Worm (Caenorhabditis elegans): Measurements from ENCODE around the gene swsn-3.
A peak's percentile ranks its signal among the peaks of the same experiment; 100 is the strongest.

swsn-3 gene

DNA sequence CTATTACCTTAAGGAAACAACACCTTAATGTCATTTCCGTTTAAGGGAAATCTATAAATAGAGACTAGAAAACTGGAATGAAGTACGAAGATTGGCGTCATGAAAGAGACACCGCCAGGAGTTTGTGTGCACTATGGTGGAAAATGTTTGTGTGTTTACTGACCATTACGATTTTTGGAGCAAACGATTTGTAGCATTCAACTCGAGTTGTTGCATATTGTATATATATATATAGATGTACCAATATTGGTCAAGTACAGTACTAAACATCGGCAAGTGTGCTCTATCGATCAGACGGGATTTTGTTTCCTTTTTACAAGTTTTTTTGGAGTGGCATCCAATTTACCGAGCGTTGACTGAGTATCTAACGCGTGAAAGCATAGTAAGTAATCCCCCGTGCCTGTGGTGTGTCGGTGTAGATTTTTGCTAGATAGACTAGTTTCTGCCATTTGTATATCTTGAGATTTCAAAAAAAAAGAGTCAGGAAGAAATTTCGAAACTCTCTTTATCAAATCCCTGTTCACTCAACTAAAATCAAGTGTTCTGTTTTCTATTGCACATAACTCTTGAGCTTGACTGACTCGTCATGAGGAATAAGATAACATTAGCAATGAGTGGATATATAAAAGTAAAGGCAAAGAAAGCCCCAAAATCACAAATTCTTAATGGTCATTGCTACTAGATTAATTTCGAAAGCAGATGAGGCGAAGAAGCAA is 33.5 kb upstream of the swsn-3 start, which contains the start of the genes twk-45 and Y71H2AM.25:
TSS of gene twk-45 (minus strand) at position 101 of the 716 bp plus-strand sequence.
TSS of gene Y71H2AM.25 (plus strand) at position 666 of the 716 bp plus-strand sequence.
- TF ChIP-seq aly-2 (tag; optimal IDR thresholded peaks at IDR 0.05) (no peak), pqm-1 (tag; optimal IDR thresholded peaks at IDR 0.05) (no peak), aha-1 (tag) (peak; percentile 13)

DNA sequence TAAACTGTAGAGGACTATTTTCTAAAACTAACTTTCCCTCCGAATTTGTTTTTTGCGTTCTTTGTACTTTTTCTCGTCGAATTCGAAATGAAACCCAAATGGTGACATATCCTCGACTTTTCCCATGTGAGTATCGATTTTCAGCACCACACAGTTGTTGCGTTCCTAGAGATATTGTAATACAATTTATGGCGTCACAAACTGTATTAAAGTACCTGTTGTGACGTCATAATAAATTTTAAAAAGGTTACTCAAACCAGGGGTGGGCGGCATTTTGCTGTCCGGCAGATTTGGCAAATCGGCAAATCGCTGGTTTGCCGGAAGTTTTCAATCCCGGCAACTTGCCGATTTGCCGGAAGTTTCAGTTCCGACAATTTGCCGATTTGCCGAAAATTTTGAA is 32.3 kb upstream of the swsn-3 start:
- TF ChIP-seq lin-39 (tag; optimal IDR thresholded peaks at IDR 0.05) (no peak), nhr-10 (tag; optimal IDR thresholded peaks at IDR 0.05) (no peak), madf-9 (GFP tag; conservative IDR thresholded peaks at IDR 0.05) (no peak), D1046.2 (GFP tag; IDR thresholded peaks at IDR 0.05) (no peak), dmd-6 (GFP tag; IDR thresholded peaks at IDR 0.05) (no peak)

DNA sequence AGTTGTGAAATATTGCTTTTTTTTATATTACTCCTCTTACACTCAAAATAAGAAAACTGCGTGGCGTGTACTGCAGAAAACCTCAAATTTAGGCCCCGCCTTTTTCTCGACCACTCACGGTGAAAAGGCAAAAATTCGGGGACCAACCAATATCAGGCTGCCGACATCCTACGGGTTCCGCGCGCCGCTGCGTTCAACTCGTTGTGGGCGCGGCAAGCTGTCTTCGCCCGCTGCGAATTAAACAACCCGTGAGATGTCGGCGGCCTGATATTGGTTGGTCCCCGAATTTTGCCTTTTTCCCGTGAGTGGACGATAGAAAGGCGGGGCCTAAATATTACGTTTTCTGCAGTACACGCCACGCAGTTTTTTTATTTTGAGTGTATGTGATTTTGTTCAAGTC is 29.0 kb upstream of the swsn-3 start:
- TF ChIP-seq set-16 (GFP tag; IDR thresholded peaks at IDR 0.05) (peak; percentile 44; the same call in 1 of the 2 replicates), lin-38 (GFP tag; IDR thresholded peaks at IDR 0.05) (peak; percentile 11; the same call in 1 of the 2 replicates), egl-43 (GFP tag; IDR thresholded peaks at IDR 0.05) (peak; percentile 60; the same call in 1 of the 2 replicates)

DNA sequence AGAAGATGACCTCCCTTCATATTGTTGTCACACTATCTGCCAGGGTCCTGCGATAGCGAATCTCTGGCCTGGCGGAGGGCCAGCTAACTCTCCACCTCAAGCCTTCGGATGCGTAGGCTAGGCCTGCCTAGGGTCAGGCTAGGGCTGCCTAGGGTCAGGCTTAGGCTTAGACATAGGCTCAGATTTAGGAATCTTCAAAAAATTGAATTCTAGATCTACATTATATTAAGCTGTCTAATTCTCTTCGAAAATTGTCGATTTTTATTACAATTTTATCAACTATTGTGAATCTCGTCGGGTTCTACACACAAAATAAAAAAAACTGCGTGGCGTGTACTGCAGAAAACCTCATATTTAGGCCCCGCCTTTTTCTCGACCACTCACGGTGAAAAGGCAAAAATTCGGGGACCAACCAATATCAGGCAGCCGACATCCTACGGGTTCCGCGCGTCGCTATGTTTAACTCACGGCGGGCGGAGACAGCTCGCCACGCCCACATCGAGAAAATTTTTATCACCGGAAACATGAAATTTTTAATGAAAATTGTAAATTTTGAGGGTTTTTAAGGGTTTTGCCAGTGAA is 27.1 kb upstream of the swsn-3 start:
- TF ChIP-seq cey-2 (tag; optimal IDR thresholded peaks at IDR 0.05; ENCODE audit: borderline replicate concordance, insufficient read depth) (no peak), arid-1 (GFP tag; conservative IDR thresholded peaks at IDR 0.05) (0 out of 2 replicates have a peak, but pooled peaks have one; percentile 20), ama-1 (optimal IDR thresholded peaks at IDR 0.05) (no peak), ceh-28 (tag; optimal IDR thresholded peaks at IDR 0.05) (no peak), lin-38 (GFP tag; IDR thresholded peaks at IDR 0.05) (peak; percentile 68), Y48G9A.11 (GFP tag; IDR thresholded peaks at IDR 0.05) (peak; percentile 49; the same call in 1 of the 2 replicates), set-16 (GFP tag; IDR thresholded peaks at IDR 0.05) (peak; percentile 45), T26A8.4 (GFP tag; IDR thresholded peaks at IDR 0.05) (no peak), pha-4 (GFP tag; IDR thresholded peaks at IDR 0.05) (0 out of 2 replicates have a peak, but pooled peaks have one; percentile 28), pha-4 (tag; optimal IDR thresholded peaks at IDR 0.05) (no peak)

DNA sequence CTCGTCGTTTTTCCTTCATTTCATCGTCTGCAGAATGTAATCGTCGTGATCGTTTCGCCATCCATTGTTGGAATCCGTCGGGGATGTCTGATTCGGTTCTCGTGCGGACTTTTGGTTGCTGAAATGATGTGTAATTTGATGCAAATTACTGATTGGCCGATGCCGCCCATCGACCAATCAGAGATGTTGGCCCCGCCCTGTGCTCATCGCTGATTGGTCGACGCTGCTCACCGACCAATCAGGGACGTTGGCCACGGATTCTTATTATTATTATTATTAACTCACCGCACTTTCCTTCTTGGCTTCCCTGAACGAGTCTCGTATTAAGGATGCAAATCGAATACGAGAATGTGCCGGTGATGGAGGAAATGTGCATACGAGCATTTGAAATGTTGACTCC is 25.6 kb upstream of the swsn-3 start:
- TF ChIP-seq nhr-42 (GFP tag; IDR thresholded peaks at IDR 0.05) (no peak), aha-1 (tag) (peak; percentile 74)

DNA sequence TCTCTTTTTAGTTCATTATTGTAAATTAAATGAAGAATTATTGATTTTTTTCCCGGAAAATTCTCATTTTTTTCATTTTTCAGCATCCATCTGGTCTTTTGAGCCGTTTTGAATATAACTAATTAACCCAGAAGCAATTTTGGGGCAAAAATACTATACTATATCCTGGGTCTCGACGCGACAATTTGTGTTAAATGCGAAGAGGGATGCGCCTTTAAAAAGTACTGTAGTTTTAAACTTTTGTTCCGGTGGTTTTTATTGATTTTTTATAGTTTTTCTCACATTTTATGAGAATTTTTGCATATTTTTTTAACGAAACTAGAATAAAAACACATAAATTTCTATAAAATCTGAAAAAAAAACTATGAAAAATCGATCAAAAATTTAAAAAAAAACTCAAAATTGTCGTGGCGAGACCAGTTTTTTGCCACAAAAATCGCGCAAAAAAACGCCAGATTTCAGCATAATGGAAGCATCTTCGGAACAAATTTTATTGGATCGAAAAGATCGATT is 19.6 kb upstream of the swsn-3 start, which contains the start of gene tbcc-1:
TSS of gene tbcc-1 (plus strand) at position 463 of the 513 bp plus-strand sequence.
- no peak for TF ChIP-seq hif-1 (tag; optimal IDR thresholded peaks at IDR 0.05)
- peak; percentile 49 for TF ChIP-seq lin-38 (GFP tag; IDR thresholded peaks at IDR 0.05)
- TF ChIP-seq ztf-7 (tag; optimal IDR thresholded peaks at IDR 0.05), result no peak
- no peak for TF ChIP-seq nhr-25 (tag; optimal IDR thresholded peaks at IDR 0.05; ENCODE audit: borderline replicate concordance, insufficient read depth)
- TF ChIP-seq mxl-2 (GFP tag; conservative IDR thresholded peaks at IDR 0.05), result no peak
- TF ChIP-seq ama-1 (optimal IDR thresholded peaks at IDR 0.05), result peak; percentile 60
- no peak for TF ChIP-seq nhr-11 (tag; optimal IDR thresholded peaks at IDR 0.05)
- no peak for TF ChIP-seq nhr-76 (tag; optimal IDR thresholded peaks at IDR 0.05)
- no peak for TF ChIP-seq Y5F2A.4 (GFP tag; optimal IDR thresholded peaks at IDR 0.05)
